Worm (Caenorhabditis elegans) whole organism, L2 larva: ENCODE measurements around the gene prde-1.
A peak's percentile ranks its signal among the peaks of the same experiment; 100 is the strongest.

Source experiments
- C34F6.9 ChIP-seq: fragments of 150-350 bp; optimal IDR thresholded peaks from 2 replicates; lab custom pipeline; 2014; ENCODE audit warnings: missing biosample characterization, missing genetic modification characterization
- F13H6.1 ChIP-seq: sonication (generic microtip); optimal IDR thresholded peaks from 2 replicates; lab custom pipeline; 2016; ENCODE audit warnings: missing genetic modification characterization, missing compliant biosample characterization
- R02D3.7 ChIP-seq: fragments of 150-350 bp; optimal IDR thresholded peaks from 2 replicates; lab custom pipeline; 2014; ENCODE audit warnings: missing biosample characterization, missing genetic modification characterization
- Y55F3AM.14 ChIP-seq: fragments of 200-800 bp; sonication (Bioruptor generic); optimal IDR thresholded peaks from 2 replicates; lab custom pipeline; 2018; ENCODE audit warnings: mild to moderate bottlenecking, missing genetic modification characterization, missing compliant biosample characterization
- aly-2 ChIP-seq: fragments of 150-350 bp; optimal IDR thresholded peaks from 2 replicates; lab custom pipeline; 2014; ENCODE audit warnings: missing biosample characterization, missing genetic modification characterization
- ama-1 ChIP-seq: fragments of 150-350 bp; optimal IDR thresholded peaks from 2 replicates; lab custom pipeline; 2018; ENCODE audit warnings: inconsistent platforms
- ceh-16 ChIP-seq: fragments of 150-350 bp; optimal IDR thresholded peaks from 2 replicates; lab custom pipeline; 2014; ENCODE audit warnings: missing biosample characterization, missing genetic modification characterization
- ceh-82 ChIP-seq: fragments of 150-350 bp; optimal IDR thresholded peaks from 2 replicates; lab custom pipeline; 2014; ENCODE audit warnings: missing biosample characterization, missing genetic modification characterization
- crh-2 ChIP-seq: sonication (generic microtip); optimal IDR thresholded peaks from 2 replicates; lab custom pipeline; 2017; ENCODE audit warnings: missing biosample characterization, missing genetic modification characterization
- dmd-4 ChIP-seq: sonication (generic microtip); optimal IDR thresholded peaks from 2 replicates; lab custom pipeline; 2017; ENCODE audit warnings: missing biosample characterization, missing genetic modification characterization
- egl-27 ChIP-seq: sonication (generic microtip); optimal IDR thresholded peaks from 3 replicates; lab custom pipeline; 2017; ENCODE audit warnings: missing biosample characterization, missing genetic modification reagents, missing genetic modification characterization
- elt-1 ChIP-seq: fragments of 150-350 bp; optimal IDR thresholded peaks from 2 replicates; lab custom pipeline; 2014; ENCODE audit warnings: missing biosample characterization, missing genetic modification characterization
- elt-3 ChIP-seq: sonication (generic microtip); optimal IDR thresholded peaks from 2 replicates; lab custom pipeline; 2017; ENCODE audit warnings: missing biosample characterization, missing genetic modification characterization
- fos-1 ChIP-seq: fragments of 150-350 bp; optimal IDR thresholded peaks from 2 replicates; lab custom pipeline; 2014; ENCODE audit warnings: missing biosample characterization, missing genetic modification characterization
- gmeb-1 ChIP-seq: fragments of 150-350 bp; optimal IDR thresholded peaks from 2 replicates; lab custom pipeline; 2014; ENCODE audit warnings: missing biosample characterization, missing genetic modification characterization
- lin-11 ChIP-seq: fragments of 150-350 bp; sonication (generic microtip); optimal IDR thresholded peaks from 2 replicates; lab custom pipeline; 2014; ENCODE audit warnings: missing biosample characterization, missing genetic modification characterization, inconsistent platforms, mixed read lengths
- lin-39 ChIP-seq: fragments of 150-350 bp; optimal IDR thresholded peaks from 2 replicates; lab custom pipeline; 2014; ENCODE audit warnings: missing biosample characterization, missing genetic modification reagents, missing genetic modification characterization
- lsy-2 ChIP-seq, 2 experiments: fragments of 150-350 bp in 1 of 2; sonication (generic microtip) in 1 of 2; optimal IDR thresholded peaks; 2 replicates each; lab custom pipeline; 2014 to 2017; ENCODE audit warnings: missing biosample characterization in 2 of 2, missing genetic modification characterization in 2 of 2
- mbf-1 ChIP-seq: sonication (generic microtip); optimal IDR thresholded peaks from 2 replicates; lab custom pipeline; 2017; ENCODE audit warnings: missing biosample characterization, missing genetic modification characterization
- mdl-1 ChIP-seq, 2 experiments: fragments of 150-350 bp in 1 of 2; sonication (generic microtip) in 1 of 2; optimal IDR thresholded peaks; 2 replicates each; lab custom pipeline; 2017; ENCODE audit warnings: missing biosample characterization in 2 of 2, missing genetic modification characterization in 2 of 2
- nhr-11 ChIP-seq: fragments of 150-350 bp; optimal IDR thresholded peaks from 2 replicates; lab custom pipeline; 2014; ENCODE audit warnings: missing biosample characterization, missing genetic modification characterization
- nhr-12 ChIP-seq: fragments of 150-350 bp; optimal IDR thresholded peaks from 2 replicates; lab custom pipeline; 2014; ENCODE audit warnings: missing biosample characterization, missing genetic modification characterization
- nhr-129 ChIP-seq: fragments of 150-350 bp; optimal IDR thresholded peaks from 2 replicates; lab custom pipeline; 2014; ENCODE audit warnings: missing biosample characterization, missing genetic modification characterization
- nhr-21 ChIP-seq: fragments of 150-350 bp; optimal IDR thresholded peaks from 2 replicates; lab custom pipeline; 2014; ENCODE audit warnings: missing biosample characterization, missing genetic modification characterization
- nhr-23 ChIP-seq: fragments of 150-350 bp; optimal IDR thresholded peaks from 2 replicates; lab custom pipeline; 2014; ENCODE audit warnings: missing biosample characterization, missing genetic modification reagents, missing genetic modification characterization
- nhr-237 ChIP-seq: fragments of 150-350 bp; optimal IDR thresholded peaks from 2 replicates; lab custom pipeline; 2014; ENCODE audit warnings: missing biosample characterization, missing genetic modification characterization
- nhr-25 ChIP-seq: fragments of 150-350 bp; sonication (generic microtip); optimal IDR thresholded peaks from 3 replicates; lab custom pipeline; 2014; ENCODE audit warnings: missing biosample characterization, missing genetic modification characterization
- nhr-6 ChIP-seq: fragments of 150-350 bp; optimal IDR thresholded peaks from 2 replicates; lab custom pipeline; 2014; ENCODE audit warnings: missing biosample characterization, missing genetic modification characterization
- nhr-77 ChIP-seq: fragments of 150-350 bp; optimal IDR thresholded peaks from 2 replicates; lab custom pipeline; 2014; ENCODE audit warnings: missing biosample characterization, missing genetic modification characterization
- peb-1 ChIP-seq: fragments of 150-350 bp; optimal IDR thresholded peaks from 2 replicates; lab custom pipeline; 2014; ENCODE audit warnings: missing biosample characterization, missing genetic modification characterization
- sem-4 ChIP-seq: fragments of 150-350 bp; optimal IDR thresholded peaks from 2 replicates; lab custom pipeline; 2014; ENCODE audit warnings: missing biosample characterization, missing genetic modification reagents, missing genetic modification characterization
- skn-1 ChIP-seq: sonication (generic microtip); optimal IDR thresholded peaks from 2 replicates; lab custom pipeline; 2017; ENCODE audit warnings: missing biosample characterization, missing genetic modification characterization
- sma-3 ChIP-seq: sonication (generic microtip); optimal IDR thresholded peaks from 2 replicates; lab custom pipeline; 2016; ENCODE audit warnings: missing genetic modification reagents, missing genetic modification characterization, missing compliant biosample characterization
- sma-9 ChIP-seq, 2 experiments: fragments of 150-350 bp in 1 of 2; sonication (generic microtip) in 1 of 2; optimal IDR thresholded peaks; 2 replicates each; lab custom pipeline; 2014 to 2016; ENCODE audit warnings: missing genetic modification characterization in 2 of 2, mild to moderate bottlenecking in 1 of 2, missing biosample characterization in 1 of 2, missing compliant biosample characterization in 1 of 2, missing genetic modification reagents in 1 of 2, moderate library complexity in 1 of 2
- snpc-4 ChIP-seq: fragments of 150-350 bp; optimal IDR thresholded peaks from 2 replicates; lab custom pipeline; 2014; ENCODE audit warnings: missing biosample characterization, missing genetic modification characterization
- unc-39 ChIP-seq: fragments of 150-350 bp; optimal IDR thresholded peaks from 2 replicates; lab custom pipeline; 2014; ENCODE audit warnings: missing biosample characterization, missing genetic modification characterization
- unc-55 ChIP-seq: fragments of 150-350 bp; sonication (generic microtip); optimal IDR thresholded peaks from 3 replicates; lab custom pipeline; 2014; ENCODE audit warnings: missing biosample characterization, missing genetic modification reagents, missing genetic modification characterization
- unc-62 ChIP-seq: fragments of 150-350 bp; optimal IDR thresholded peaks from 2 replicates; lab custom pipeline; 2014; ENCODE audit warnings: missing biosample characterization, missing genetic modification reagents, missing genetic modification characterization
- zag-1 ChIP-seq: fragments of 150-350 bp; optimal IDR thresholded peaks from 2 replicates; lab custom pipeline; 2014; ENCODE audit warnings: missing biosample characterization, missing genetic modification characterization
- ztf-11 ChIP-seq: sonication (generic microtip); optimal IDR thresholded peaks from 2 replicates; lab custom pipeline; 2017; ENCODE audit warnings: missing biosample characterization, missing genetic modification characterization
- ztf-4 ChIP-seq: fragments of 150-350 bp; optimal IDR thresholded peaks from 2 replicates; lab custom pipeline; 2014; ENCODE audit warnings: missing biosample characterization, missing genetic modification characterization

Gene prde-1

DNA sequence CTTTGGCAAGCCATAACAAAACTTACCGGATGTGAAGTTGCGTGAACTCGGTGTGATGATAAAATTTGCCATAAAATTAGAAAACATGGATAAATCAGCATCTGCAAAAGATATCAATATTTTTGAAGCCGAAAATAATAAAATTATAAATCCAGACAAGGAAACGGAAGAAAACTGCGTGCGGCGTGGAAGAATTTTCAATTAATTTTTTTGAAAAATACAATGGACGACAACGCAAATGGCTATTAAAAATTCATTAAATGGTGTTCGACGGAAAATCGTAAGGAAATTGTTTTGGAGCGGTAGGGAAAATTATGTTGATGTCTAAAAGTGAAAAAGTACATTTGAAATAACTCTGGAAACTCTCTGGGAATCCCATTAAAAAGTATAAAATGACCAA lies 21.0 kb downstream of the prde-1 start, which contains the start of gene acr-18:
TSS of gene acr-18 (minus strand) at position 101 of the 400 bp plus-strand sequence.
- no peak for TF ChIP-seq nhr-6
- TF ChIP-seq lsy-2 (tag; optimal IDR thresholded peaks at IDR 0.05; lab: Kevin White, UChicago) = no peak
- no peak for TF ChIP-seq nhr-11 (tag; lab: Kevin White, UChicago)
- no peak for TF ChIP-seq peb-1
- TF ChIP-seq ceh-16 (tag; lab: Kevin White, UChicago) = no peak
- TF ChIP-seq snpc-4 = no peak
- TF ChIP-seq nhr-237 (tag; lab: Kevin White, UChicago) = no peak
- no peak for TF ChIP-seq Y55F3AM.14

DNA sequence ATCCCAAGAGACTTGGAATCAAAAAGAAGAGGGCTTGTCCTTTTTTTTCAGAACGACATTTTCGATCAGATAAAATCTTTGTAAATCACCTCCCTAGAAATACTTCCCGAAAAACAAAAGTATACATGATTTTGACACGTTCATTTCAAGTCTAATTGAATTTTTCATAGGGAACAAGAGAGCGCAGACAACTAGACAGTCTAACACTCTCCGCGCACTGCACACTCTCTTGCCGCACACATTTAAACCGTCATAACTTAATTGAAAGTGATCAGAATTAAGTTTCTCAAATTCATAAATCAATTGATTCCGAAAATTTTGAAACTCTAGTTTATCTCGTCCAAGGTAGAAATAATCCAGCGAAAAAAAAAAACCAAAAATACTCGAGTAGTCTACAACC lies 21.7 kb downstream of the prde-1 start:
- TF ChIP-seq gmeb-1 (tag; lab: Kevin White, UChicago) = no peak
- TF ChIP-seq, all 48 proteins: peak for 0

ce11 chrV:15562541-15562940 lies 24.5 kb downstream of the prde-1 start:
- TF ChIP-seq R02D3.7 (no peak), ztf-4 (tag; lab: Kevin White, UChicago) (no peak), sem-4 (tag; lab: Kevin White, UChicago) (no peak), mbf-1 (tag; lab: Kevin White, UChicago) (no peak), sma-9 (GFP tag; optimal IDR thresholded peaks at IDR 0.05; lab: Kevin White, UChicago) (no peak), sma-9 (tag; optimal IDR thresholded peaks at IDR 0.05; lab: Kevin White, UChicago) (no peak), ama-1 (lab: Kevin White, UChicago) (no peak), skn-1 (tag; lab: Kevin White, UChicago) (no peak), elt-1 (tag; lab: Kevin White, UChicago) (no peak), elt-3 (tag; lab: Kevin White, UChicago) (no peak), lin-11 (tag; lab: Kevin White, UChicago) (no peak), unc-39 (no peak), F13H6.1 (tag; lab: Kevin White, UChicago) (no peak)
- TF ChIP-seq, all 48 proteins: peak for 0

DNA sequence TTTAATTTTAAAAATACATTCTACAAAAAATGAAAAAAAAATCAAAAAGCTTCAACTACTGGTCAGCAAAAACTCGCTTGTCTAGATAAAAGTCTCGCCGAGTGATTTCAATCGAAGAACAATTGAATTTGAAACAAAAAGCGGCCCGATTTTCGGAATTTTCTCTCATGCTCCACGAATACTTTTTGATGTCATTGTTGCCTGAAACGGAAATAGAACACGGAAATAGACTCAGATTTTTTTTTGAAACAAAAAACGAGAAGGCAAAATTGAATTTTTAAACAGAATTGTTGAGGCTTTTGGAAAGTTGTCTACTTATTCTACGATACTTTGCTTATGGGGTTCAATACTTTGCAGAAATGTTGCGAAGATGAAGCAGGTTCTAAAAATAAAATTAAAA lies 25.4 kb downstream of the prde-1 start:
- TF ChIP-seq ceh-82 (tag; lab: Kevin White, UChicago) (no peak), R02D3.7 (no peak), ztf-4 (tag; lab: Kevin White, UChicago) (no peak), egl-27 (tag; lab: Kevin White, UChicago) (no peak)

- TF ChIP-seq nhr-25 (tag; lab: Kevin White, UChicago) (no peak), skn-1 (tag; lab: Kevin White, UChicago) (no peak), ztf-4 (tag; lab: Kevin White, UChicago) (no peak), nhr-23 (no peak), dmd-4 (tag; lab: Kevin White, UChicago) (no peak), ztf-11 (tag; lab: Kevin White, UChicago) (no peak), sma-9 (GFP tag; optimal IDR thresholded peaks at IDR 0.05; lab: Kevin White, UChicago) (peak; percentile 95), sma-9 (tag; optimal IDR thresholded peaks at IDR 0.05; lab: Kevin White, UChicago) (no peak), gmeb-1 (tag; lab: Kevin White, UChicago) (peak; percentile 38), ceh-16 (tag; lab: Kevin White, UChicago) (no peak), nhr-21 (tag; lab: Kevin White, UChicago) (peak; percentile 60), lin-39 (tag; lab: Kevin White, UChicago) (no peak), F13H6.1 (tag; lab: Kevin White, UChicago) (peak; percentile 68), unc-62 (no peak), sma-3 (no peak), C34F6.9 (tag; lab: Kevin White, UChicago) (peak; percentile 41), nhr-77 (tag; lab: Kevin White, UChicago) (no peak), nhr-12 (no peak), aly-2 (no peak), fos-1 (tag; lab: Kevin White, UChicago) (peak; percentile 52), snpc-4 (no peak), mdl-1 (tag; optimal IDR thresholded peaks at IDR 0.05; lab: Kevin White, UChicago) (no peak), elt-1 (tag; lab: Kevin White, UChicago) (no peak), nhr-129 (peak; percentile 76), nhr-237 (tag; lab: Kevin White, UChicago) (no peak), sem-4 (tag; lab: Kevin White, UChicago) (no peak), egl-27 (tag; lab: Kevin White, UChicago) (no peak), unc-55 (no peak), peb-1 (no peak), zag-1 (tag; lab: Kevin White, UChicago) (no peak), crh-2 (no peak), lsy-2 (tag; optimal IDR thresholded peaks at IDR 0.05; lab: Kevin White, UChicago) (peak in 1 of 2 experiments; percentile 49)
Measured at ce11 chrV:15563985-15564384, 25.9 kb downstream of the prde-1 start.
